Worm (Caenorhabditis elegans): ENCODE results near the gene srw-107.

The srw-107 gene

ce11 chrV:547980-548379, 26.6 kb upstream of the srw-107 start, which contains the start of gene C14C6.6:
Gene C14C6.6 (minus strand): TSS chrV:548080.
- TF ChIP-seq tbx-37 (GFP tag; conservative IDR thresholded peaks at IDR 0.05) = no peak
- TF ChIP-seq aly-1 (tag; optimal IDR thresholded peaks at IDR 0.05) = no peak
- TF ChIP-seq ama-1 (optimal IDR thresholded peaks at IDR 0.05) = no peak
- no peak for TF ChIP-seq ceh-36 (tag; optimal IDR thresholded peaks at IDR 0.05)
- TF ChIP-seq sea-1 (GFP tag; conservative IDR thresholded peaks at IDR 0.05) = no peak
- no peak for TF ChIP-seq B0310.2 (tag; optimal IDR thresholded peaks at IDR 0.05)
- no peak for TF ChIP-seq flt-1 (GFP tag; IDR thresholded peaks at IDR 0.05)
- TF ChIP-seq ets-7 (tag; optimal IDR thresholded peaks at IDR 0.05) = no peak
- TF ChIP-seq hnd-1 (tag; optimal IDR thresholded peaks at IDR 0.05) = no peak
- no peak for TF ChIP-seq hmg-4 (GFP tag; optimal IDR thresholded peaks at IDR 0.05)
- TF ChIP-seq pes-1 (GFP tag; IDR thresholded peaks at IDR 0.05) = no peak
- no peak for TF ChIP-seq hmbx-1 (tag; optimal IDR thresholded peaks at IDR 0.05)
- no peak for TF ChIP-seq tbx-11 (GFP tag; IDR thresholded peaks at IDR 0.05)
- TF ChIP-seq F13C5.2 (tag; optimal IDR thresholded peaks at IDR 0.05) = no peak
- no peak for TF ChIP-seq ceh-13 (GFP tag; optimal IDR thresholded peaks at IDR 0.05)

ce11 chrV:543169-543568, 21.8 kb upstream of the srw-107 start, which contains the start of gene C14C6.3:
Gene C14C6.3 (plus strand): TSS chrV:543469.
- TF ChIP-seq ceh-36 (tag; optimal IDR thresholded peaks at IDR 0.05) = no peak
- TF ChIP-seq tra-4 (tag; optimal IDR thresholded peaks at IDR 0.05) = no peak
- no peak for TF ChIP-seq ama-1 (optimal IDR thresholded peaks at IDR 0.05)
- no peak for TF ChIP-seq hmg-4 (GFP tag; optimal IDR thresholded peaks at IDR 0.05)
- TF ChIP-seq B0310.2 (tag; optimal IDR thresholded peaks at IDR 0.05) = no peak
- TF ChIP-seq tbx-37 (GFP tag; conservative IDR thresholded peaks at IDR 0.05) = no peak
- no peak for TF ChIP-seq hmbx-1 (tag; optimal IDR thresholded peaks at IDR 0.05)
- no peak for TF ChIP-seq pes-1 (GFP tag; IDR thresholded peaks at IDR 0.05)
- TF ChIP-seq F13C5.2 (tag; optimal IDR thresholded peaks at IDR 0.05) = no peak
- TF ChIP-seq aly-1 (tag; optimal IDR thresholded peaks at IDR 0.05) = no peak
- no peak for TF ChIP-seq ets-7 (tag; optimal IDR thresholded peaks at IDR 0.05)
- TF ChIP-seq scrt-1 (GFP tag; IDR thresholded peaks at IDR 0.05) = no peak
- TF ChIP-seq flt-1 (GFP tag; IDR thresholded peaks at IDR 0.05) = no peak
- TF ChIP-seq tbx-11 (GFP tag; IDR thresholded peaks at IDR 0.05) = no peak
- TF ChIP-seq ceh-13 (GFP tag; optimal IDR thresholded peaks at IDR 0.05) = no peak
- no peak for TF ChIP-seq hnd-1 (tag; optimal IDR thresholded peaks at IDR 0.05)
- no peak for TF ChIP-seq sea-1 (GFP tag; conservative IDR thresholded peaks at IDR 0.05)

ce11 chrV:541470-541869, 20.1 kb upstream of the srw-107 start:
- TF ChIP-seq aly-1 (tag; optimal IDR thresholded peaks at IDR 0.05) = no peak
- TF ChIP-seq B0310.2 (tag; optimal IDR thresholded peaks at IDR 0.05) = no peak
- no peak for TF ChIP-seq hmbx-1 (tag; optimal IDR thresholded peaks at IDR 0.05)
- TF ChIP-seq tbx-37 (GFP tag; conservative IDR thresholded peaks at IDR 0.05) = no peak
- TF ChIP-seq hmg-4 (GFP tag; optimal IDR thresholded peaks at IDR 0.05) = no peak

ce11 chrV:539040-539510, 17.7 kb upstream of the srw-107 start, which contains the start of gene nhr-155:
Gene nhr-155 (plus strand): TSS chrV:539460.
- no peak for TF ChIP-seq ets-7 (tag; optimal IDR thresholded peaks at IDR 0.05)
- TF ChIP-seq hmbx-1 (tag; optimal IDR thresholded peaks at IDR 0.05) = no peak
- no peak for TF ChIP-seq F13C5.2 (tag; optimal IDR thresholded peaks at IDR 0.05)
- TF ChIP-seq tbx-11 (GFP tag; IDR thresholded peaks at IDR 0.05) = no peak
- no peak for TF ChIP-seq tra-4 (tag; optimal IDR thresholded peaks at IDR 0.05)
- TF ChIP-seq B0310.2 (tag; optimal IDR thresholded peaks at IDR 0.05) = no peak
- no peak for TF ChIP-seq pes-1 (GFP tag; IDR thresholded peaks at IDR 0.05)
- no peak for TF ChIP-seq tbx-37 (GFP tag; conservative IDR thresholded peaks at IDR 0.05)
- no peak for TF ChIP-seq hmg-4 (GFP tag; optimal IDR thresholded peaks at IDR 0.05)
- no peak for TF ChIP-seq hnd-1 (tag; optimal IDR thresholded peaks at IDR 0.05)

- no peak for TF ChIP-seq hmg-4 (GFP tag; optimal IDR thresholded peaks at IDR 0.05)
- no peak for TF ChIP-seq aly-1 (tag; optimal IDR thresholded peaks at IDR 0.05)
- TF ChIP-seq hnd-1 (tag; optimal IDR thresholded peaks at IDR 0.05) = no peak
- TF ChIP-seq ets-7 (tag; optimal IDR thresholded peaks at IDR 0.05) = no peak
- no peak for TF ChIP-seq tbx-11 (GFP tag; IDR thresholded peaks at IDR 0.05)
- no peak for TF ChIP-seq flt-1 (GFP tag; IDR thresholded peaks at IDR 0.05)
- no peak for TF ChIP-seq scrt-1 (GFP tag; IDR thresholded peaks at IDR 0.05)
- TF ChIP-seq F13C5.2 (tag; optimal IDR thresholded peaks at IDR 0.05) = no peak
- no peak for TF ChIP-seq tbx-37 (GFP tag; conservative IDR thresholded peaks at IDR 0.05)
- no peak for TF ChIP-seq B0310.2 (tag; optimal IDR thresholded peaks at IDR 0.05)
- no peak for TF ChIP-seq sea-1 (GFP tag; conservative IDR thresholded peaks at IDR 0.05)
- no peak for TF ChIP-seq hmbx-1 (tag; optimal IDR thresholded peaks at IDR 0.05)
- no peak for TF ChIP-seq tra-4 (tag; optimal IDR thresholded peaks at IDR 0.05)
- no peak for TF ChIP-seq ceh-13 (GFP tag; optimal IDR thresholded peaks at IDR 0.05)
- TF ChIP-seq pes-1 (GFP tag; IDR thresholded peaks at IDR 0.05) = no peak
- TF ChIP-seq ama-1 (optimal IDR thresholded peaks at IDR 0.05) = no peak
- TF ChIP-seq ceh-36 (tag; optimal IDR thresholded peaks at IDR 0.05) = no peak
Observed at ce11 chrV:536571-536970, 15.2 kb upstream of the srw-107 start, which contains the start of gene C14C6.5. Gene C14C6.5 (plus strand): TSS chrV:536628.

- TF ChIP-seq B0310.2 (tag; optimal IDR thresholded peaks at IDR 0.05) (no peak), aly-1 (tag; optimal IDR thresholded peaks at IDR 0.05) (no peak), hmbx-1 (tag; optimal IDR thresholded peaks at IDR 0.05) (no peak)
Observed at ce11 chrV:534176-534575, 12.8 kb upstream of the srw-107 start, which contains the start of gene nhr-132. Gene nhr-132 (plus strand): TSS chrV:534446.

- no peak for TF ChIP-seq scrt-1 (GFP tag; IDR thresholded peaks at IDR 0.05)
- TF ChIP-seq tra-4 (tag; optimal IDR thresholded peaks at IDR 0.05) = no peak
- no peak for TF ChIP-seq hmg-4 (GFP tag; optimal IDR thresholded peaks at IDR 0.05)
- TF ChIP-seq ama-1 (optimal IDR thresholded peaks at IDR 0.05) = no peak
- no peak for TF ChIP-seq aly-1 (tag; optimal IDR thresholded peaks at IDR 0.05)
- no peak for TF ChIP-seq hmbx-1 (tag; optimal IDR thresholded peaks at IDR 0.05)
- no peak for TF ChIP-seq ets-7 (tag; optimal IDR thresholded peaks at IDR 0.05)
- no peak for TF ChIP-seq ceh-36 (tag; optimal IDR thresholded peaks at IDR 0.05)
- TF ChIP-seq B0310.2 (tag; optimal IDR thresholded peaks at IDR 0.05) = no peak
- TF ChIP-seq hnd-1 (tag; optimal IDR thresholded peaks at IDR 0.05) = no peak
- no peak for TF ChIP-seq tbx-11 (GFP tag; IDR thresholded peaks at IDR 0.05)
- TF ChIP-seq ceh-13 (GFP tag; optimal IDR thresholded peaks at IDR 0.05) = no peak
- TF ChIP-seq pes-1 (GFP tag; IDR thresholded peaks at IDR 0.05) = no peak
- TF ChIP-seq flt-1 (GFP tag; IDR thresholded peaks at IDR 0.05) = no peak
- no peak for TF ChIP-seq tbx-37 (GFP tag; conservative IDR thresholded peaks at IDR 0.05)
- TF ChIP-seq sea-1 (GFP tag; conservative IDR thresholded peaks at IDR 0.05) = no peak
- TF ChIP-seq F13C5.2 (tag; optimal IDR thresholded peaks at IDR 0.05) = no peak
Observed at ce11 chrV:532046-532445, 10.6 kb upstream of the srw-107 start, which contains the start of gene nhr-58. Gene nhr-58 (plus strand): TSS chrV:532259.

Measured in whole organism, early embryonic.